Worm (Caenorhabditis elegans) whole organism, L1 larva: ENCODE measurements around the gene pccb-1.

ENCODE experiments used
- F16B12.6 ChIP-seq: fragments of 150-350 bp; optimal IDR thresholded peaks from 2 replicates; lab custom pipeline; 2014; ENCODE audit warnings: missing biosample characterization, missing genetic modification characterization
- Y116A8C.19 ChIP-seq: sonication (generic microtip); optimal IDR thresholded peaks from 2 replicates; lab custom pipeline; 2016; ENCODE audit warnings: missing compliant biosample characterization, missing genetic modification characterization, borderline replicate concordance
- aha-1 ChIP-seq: fragments of 150-350 bp; optimal IDR thresholded peaks from 2 replicates; lab custom pipeline; 2014; ENCODE audit warnings: missing biosample characterization, missing genetic modification characterization
- alr-1 ChIP-seq: fragments of 200-800 bp; sonication (Bioruptor generic); optimal IDR thresholded peaks from 2 replicates; lab custom pipeline; 2018; ENCODE audit warnings: borderline replicate concordance, mild to moderate bottlenecking, missing genetic modification characterization, missing compliant biosample characterization
- aly-2 ChIP-seq: fragments of 150-350 bp; optimal IDR thresholded peaks from 2 replicates; lab custom pipeline; 2014; ENCODE audit warnings: missing biosample characterization, missing genetic modification characterization
- ceh-63 ChIP-seq: fragments of 200-800 bp; sonication (Bioruptor generic); optimal IDR thresholded peaks from 2 replicates; lab custom pipeline; 2018; ENCODE audit warnings: mild to moderate bottlenecking, missing genetic modification characterization, missing compliant biosample characterization
- ceh-82 ChIP-seq, 3 experiments: fragments of 150-350 bp in 1 of 3; sonication (generic microtip) in 2 of 3; optimal IDR thresholded peaks; 2 replicates each; lab custom pipeline; 2014 to 2017; ENCODE audit warnings: missing biosample characterization in 3 of 3, missing genetic modification characterization in 3 of 3
- ces-1 ChIP-seq: fragments of 150-350 bp; optimal IDR thresholded peaks from 2 replicates; lab custom pipeline; 2014; ENCODE audit warnings: missing biosample characterization, missing genetic modification reagents, missing genetic modification characterization
- dpl-1 ChIP-seq, 3 experiments: fragments of 150-350 bp in 2 of 3; sonication (generic microtip) in 1 of 3; optimal IDR thresholded peaks; 2 replicates each; lab custom pipeline; 2014 to 2017; ENCODE audit warnings: missing biosample characterization in 3 of 3, missing genetic modification characterization in 3 of 3, missing genetic modification reagents in 3 of 3
- efl-1 ChIP-seq, 4 experiments: fragments of 150-350 bp; optimal IDR thresholded peaks in 3 of 4; peaks in 1 of 4; 1 replicate in 1 of 4; 2 replicates in 3 of 4; lab custom pipeline; 2014; ENCODE audit warnings: missing biosample characterization in 2 of 4, missing genetic modification characterization in 2 of 4, missing genetic modification reagents in 2 of 4
- egl-27 ChIP-seq, 2 experiments: fragments of 150-350 bp in 1 of 2; sonication (generic microtip); optimal IDR thresholded peaks; 3 replicates each; lab custom pipeline; 2017 to 2018; ENCODE audit warnings: missing biosample characterization in 2 of 2, missing genetic modification characterization in 2 of 2, missing genetic modification reagents in 2 of 2
- elt-2 ChIP-seq: sonication (generic microtip); optimal IDR thresholded peaks from 2 replicates; lab custom pipeline; 2016; ENCODE audit warnings: missing genetic modification characterization, mild to moderate bottlenecking, inconsistent platforms, missing compliant biosample characterization, missing genetic modification reagents
- elt-3 ChIP-seq, 6 experiments: fragments of 150-350 bp in 1 of 6; sonication (generic microtip); optimal IDR thresholded peaks; 2 replicates each; lab custom pipeline; 2017 to 2018; ENCODE audit warnings: missing biosample characterization in 6 of 6, missing genetic modification characterization in 6 of 6, inconsistent platforms in 1 of 6
- fkh-10 ChIP-seq: sonication (generic microtip); optimal IDR thresholded peaks from 2 replicates; lab custom pipeline; 2017; ENCODE audit warnings: missing biosample characterization, missing genetic modification reagents, missing genetic modification characterization
- fkh-4 ChIP-seq: sonication (generic microtip); optimal IDR thresholded peaks from 2 replicates; lab custom pipeline; 2016; ENCODE audit warnings: missing compliant biosample characterization, missing genetic modification characterization, borderline replicate concordance
- fos-1 ChIP-seq: fragments of 150-350 bp; optimal IDR thresholded peaks from 2 replicates; lab custom pipeline; 2014; ENCODE audit warnings: missing biosample characterization, missing genetic modification characterization
- grh-1 ChIP-seq: fragments of 200-800 bp; sonication (Bioruptor generic); IDR thresholded peaks from 2 replicates; pipeline ENCODE4 v1.3.6; 2022; ENCODE audit warnings: missing genetic modification reagents, missing genetic modification characterization, missing compliant biosample characterization
- hlh-4 ChIP-seq: sonication (generic microtip); optimal IDR thresholded peaks from 2 replicates; lab custom pipeline; 2016; ENCODE audit warnings: mild to moderate bottlenecking, missing genetic modification characterization, missing compliant biosample characterization
- hpl-2 ChIP-seq: fragments of 150-350 bp; optimal IDR thresholded peaks from 2 replicates; lab custom pipeline; 2014; ENCODE audit warnings: missing biosample characterization, missing genetic modification reagents, missing genetic modification characterization
- isw-1 ChIP-seq: fragments of 200-800 bp; sonication (Bioruptor generic); IDR thresholded peaks from 2 replicates; pipeline ENCODE4 v1.3.6; 2022; ENCODE audit warnings: missing genetic modification characterization, missing compliant biosample characterization
- lin-13 ChIP-seq: fragments of 150-350 bp; optimal IDR thresholded peaks from 2 replicates; lab custom pipeline; 2014; ENCODE audit warnings: missing biosample characterization, missing genetic modification reagents, missing genetic modification characterization
- lin-14 ChIP-seq: fragments of 200-800 bp; sonication (Bioruptor generic); optimal IDR thresholded peaks from 2 replicates; lab custom pipeline; 2018; ENCODE audit warnings: mild to moderate bottlenecking, missing genetic modification characterization, moderate library complexity, missing compliant biosample characterization
- lin-15B ChIP-seq: fragments of 150-350 bp; sonication (generic microtip); optimal IDR thresholded peaks from 3 replicates; lab custom pipeline; 2014; ENCODE audit warnings: missing biosample characterization, missing genetic modification characterization
- lin-35 ChIP-seq, 2 experiments: fragments of 150-350 bp; optimal IDR thresholded peaks; 2 replicates each; lab custom pipeline; 2014; ENCODE audit warnings: missing biosample characterization in 2 of 2, missing genetic modification characterization in 2 of 2, missing genetic modification reagents in 2 of 2
- lsy-2 ChIP-seq, 2 experiments: fragments of 150-350 bp; optimal IDR thresholded peaks; 2 replicates each; lab custom pipeline; 2014; ENCODE audit warnings: missing biosample characterization in 2 of 2, missing genetic modification characterization in 2 of 2
- mab-9 ChIP-seq: fragments of 200-800 bp; sonication (Bioruptor generic); IDR thresholded peaks from 2 replicates; pipeline ENCODE4 v1.3.6; 2022; ENCODE audit warnings: missing genetic modification reagents, missing genetic modification characterization, missing compliant biosample characterization
- mdl-1 ChIP-seq, 2 experiments: fragments of 150-350 bp; optimal IDR thresholded peaks; 2 replicates each; lab custom pipeline; 2014 to 2017; ENCODE audit warnings: missing biosample characterization in 2 of 2, missing genetic modification characterization in 2 of 2, inconsistent platforms in 1 of 2
- nhr-11 ChIP-seq: fragments of 150-350 bp; optimal IDR thresholded peaks from 2 replicates; lab custom pipeline; 2014; ENCODE audit warnings: missing biosample characterization, missing genetic modification characterization
- nhr-12 ChIP-seq: sonication (generic microtip); optimal IDR thresholded peaks from 2 replicates; lab custom pipeline; 2017; ENCODE audit warnings: missing biosample characterization, missing genetic modification characterization
- nhr-20 ChIP-seq: sonication (generic microtip); optimal IDR thresholded peaks from 2 replicates; lab custom pipeline; 2016; ENCODE audit warnings: mild to moderate bottlenecking, missing genetic modification characterization, missing compliant biosample characterization
- nhr-237 ChIP-seq: fragments of 150-350 bp; optimal IDR thresholded peaks from 2 replicates; lab custom pipeline; 2014; ENCODE audit warnings: missing biosample characterization, missing genetic modification characterization
- nhr-28 ChIP-seq: fragments of 150-350 bp; optimal IDR thresholded peaks from 2 replicates; lab custom pipeline; 2014; ENCODE audit warnings: missing biosample characterization, missing genetic modification characterization
- nhr-71 ChIP-seq: sonication (generic microtip); optimal IDR thresholded peaks from 2 replicates; lab custom pipeline; 2016; ENCODE audit warnings: mild to moderate bottlenecking, missing genetic modification characterization, moderate library complexity, missing compliant biosample characterization
- nhr-84 ChIP-seq: sonication (generic microtip); optimal IDR thresholded peaks from 2 replicates; lab custom pipeline; 2017; ENCODE audit warnings: missing biosample characterization, missing genetic modification characterization
- nhr-85 ChIP-seq: sonication (generic microtip); peaks from one replicate; lab custom pipeline; 2016; ENCODE audit warnings: missing genetic modification characterization, inconsistent platforms, missing compliant biosample characterization
- pqm-1 ChIP-seq: sonication (generic microtip); optimal IDR thresholded peaks from 3 replicates; lab custom pipeline; 2017; ENCODE audit warnings: missing biosample characterization, missing genetic modification characterization
- skn-1 ChIP-seq: fragments of 150-350 bp; optimal IDR thresholded peaks from 2 replicates; lab custom pipeline; 2014; ENCODE audit warnings: missing biosample characterization, missing genetic modification characterization
- snpc-4 ChIP-seq: fragments of 150-350 bp; optimal IDR thresholded peaks from 2 replicates; lab custom pipeline; 2014; ENCODE audit warnings: missing biosample characterization, missing genetic modification characterization
- snu-23 ChIP-seq: sonication (generic microtip); optimal IDR thresholded peaks from 2 replicates; lab custom pipeline; 2016; ENCODE audit warnings: missing genetic modification characterization, missing compliant biosample characterization
- swsn-7 ChIP-seq: sonication (generic microtip); optimal IDR thresholded peaks from 2 replicates; lab custom pipeline; 2016; ENCODE audit warnings: missing genetic modification characterization, missing compliant biosample characterization
- tbx-2 ChIP-seq: sonication (generic microtip); optimal IDR thresholded peaks from 2 replicates; lab custom pipeline; 2016; ENCODE audit warnings: missing genetic modification characterization, missing compliant biosample characterization
- zip-4 ChIP-seq: fragments of 200-800 bp; sonication (Bioruptor generic); optimal IDR thresholded peaks from 2 replicates; lab custom pipeline; 2018; ENCODE audit warnings: mild to moderate bottlenecking, missing genetic modification characterization, moderate library complexity, missing compliant biosample characterization

The pccb-1 gene

ce11 chrX:3118596-3119287 is 29.4 kb downstream of the pccb-1 start:
- TF ChIP-seq nhr-85 (no peak), efl-1 (optimal IDR thresholded peaks at IDR 0.05; lab: Kevin White, UChicago) (no peak), efl-1 (GFP tag; optimal IDR thresholded peaks at IDR 0.05 in 1 of 2; lab: Kevin White, UChicago) (peak in 1 of 2 experiments; percentile 76)

DNA sequence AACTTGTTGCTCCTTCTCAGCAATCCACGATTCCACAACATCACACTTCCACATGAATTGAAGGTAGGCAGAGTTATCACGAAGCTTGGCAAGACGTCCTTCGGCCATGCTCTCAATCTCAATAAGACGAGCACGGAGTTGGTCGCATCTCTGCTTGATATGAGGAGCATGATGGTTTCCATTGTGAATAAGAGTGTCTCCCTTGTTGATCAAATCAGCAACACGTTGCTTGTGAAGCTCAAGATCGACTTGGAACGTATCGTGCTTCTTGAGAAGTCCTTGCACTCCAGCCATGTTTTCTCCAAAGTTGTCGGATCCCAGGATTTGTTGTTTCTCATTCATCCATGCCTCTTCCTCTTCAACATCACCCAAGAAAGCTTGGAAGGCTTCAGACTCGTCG is 30.3 kb downstream of the pccb-1 start:
- TF ChIP-seq F16B12.6, result no peak
- no peak for TF ChIP-seq aly-2 (tag; lab: Kevin White, UChicago)
- no peak for TF ChIP-seq nhr-71 (tag; lab: Kevin White, UChicago)
- no peak for TF ChIP-seq skn-1 (tag; lab: Kevin White, UChicago)
- TF ChIP-seq nhr-12, result no peak
- TF ChIP-seq fkh-4 (tag; lab: Kevin White, UChicago), result no peak
- no peak for TF ChIP-seq efl-1 (optimal IDR thresholded peaks at IDR 0.05; lab: Kevin White, UChicago)
- no peak for TF ChIP-seq efl-1 (GFP tag; optimal IDR thresholded peaks at IDR 0.05 in 1 of 2; lab: Kevin White, UChicago)
- TF ChIP-seq, all 84 proteins: peak for 0

DNA sequence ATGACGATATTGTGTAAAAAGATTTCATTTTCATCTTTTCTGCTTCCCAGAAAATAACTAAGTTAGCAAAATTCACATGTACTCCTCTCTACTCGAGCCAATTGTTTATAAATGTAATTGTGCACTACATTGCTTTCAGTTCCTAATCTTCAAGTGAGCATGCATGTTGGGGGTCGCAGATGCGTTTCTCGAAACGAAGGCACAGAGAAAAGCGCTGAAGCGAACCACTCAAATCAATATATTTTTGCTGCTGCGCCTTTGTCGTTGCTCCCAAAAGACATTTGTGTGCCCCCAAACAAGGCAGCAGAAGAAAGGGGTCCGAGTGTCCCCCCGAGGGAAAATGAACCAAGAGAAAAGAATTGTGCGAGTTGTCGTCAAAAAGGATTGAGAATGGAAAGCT is 36.9 kb downstream of the pccb-1 start:
- TF ChIP-seq nhr-237 (tag; lab: Kevin White, UChicago) (no peak), ces-1 (peak; percentile 40), tbx-2 (tag; lab: Kevin White, UChicago) (peak; percentile 43), snu-23 (GFP tag; lab: Kevin White, UChicago) (peak; percentile 13), nhr-71 (tag; lab: Kevin White, UChicago) (peak; percentile 42), fkh-10 (GFP tag; lab: Kevin White, UChicago) (peak; percentile 30), ceh-82 (tag; optimal IDR thresholded peaks at IDR 0.05; lab: Kevin White, UChicago) (peak in 2 of 3 experiments; percentile 1 to 52), lin-14 (GFP tag; lab: Kevin White, UChicago) (peak; percentile 88), isw-1 (GFP tag; lab: Robert Waterston, UW) (0 out of 2 replicates have a peak, but pooled peaks have one; percentile 5), alr-1 (tag; lab: Kevin White, UChicago) (no peak), elt-3 (tag; optimal IDR thresholded peaks at IDR 0.05; lab: Kevin White, UChicago) (no peak), swsn-7 (peak; percentile 20)

- TF ChIP-seq egl-27 (tag; optimal IDR thresholded peaks at IDR 0.05; lab: Kevin White, UChicago), result no peak
- TF ChIP-seq elt-2, result no peak
- TF ChIP-seq tbx-2 (tag; lab: Kevin White, UChicago), result no peak
- TF ChIP-seq aha-1 (tag; lab: Kevin White, UChicago), result no peak
- no peak for TF ChIP-seq hlh-4 (tag; lab: Kevin White, UChicago)
- TF ChIP-seq zip-4 (GFP tag; lab: Kevin White, UChicago), result no peak
- TF ChIP-seq nhr-20, result no peak
- no peak for TF ChIP-seq nhr-11 (tag; lab: Kevin White, UChicago)
- no peak for TF ChIP-seq elt-3 (tag; optimal IDR thresholded peaks at IDR 0.05; lab: Kevin White, UChicago)
- TF ChIP-seq Y116A8C.19, result no peak
- no peak for TF ChIP-seq lin-15B (tag; lab: Kevin White, UChicago)
- no peak for TF ChIP-seq lsy-2 (tag; optimal IDR thresholded peaks at IDR 0.05; lab: Kevin White, UChicago)
- TF ChIP-seq nhr-28 (tag; lab: Kevin White, UChicago), result no peak
- TF ChIP-seq lin-13 (GFP tag; lab: Kevin White, UChicago), result no peak
- TF ChIP-seq mdl-1 (tag; optimal IDR thresholded peaks at IDR 0.05; lab: Kevin White, UChicago), result no peak
Measured at ce11 chrX:3126979-3127378, 37.6 kb downstream of the pccb-1 start, which contains the start of gene spc-1. TSS of gene spc-1 (minus strand) at chrX:3127079.

- TF ChIP-seq fos-1 (tag; lab: Kevin White, UChicago) (peak; percentile 88), alr-1 (tag; lab: Kevin White, UChicago) (no peak), pqm-1 (peak; percentile 73), nhr-84 (tag; lab: Kevin White, UChicago) (no peak), nhr-11 (tag; lab: Kevin White, UChicago) (peak; percentile 12), lin-35 (GFP tag; optimal IDR thresholded peaks at IDR 0.05; lab: Kevin White, UChicago) (peak; percentile 79 to 86), mab-9 (GFP tag; lab: Robert Waterston, UW) (peak; percentile 58; the same call in 1 of the 2 replicates), snpc-4 (tag; lab: Kevin White, UChicago) (peak; percentile 18), nhr-28 (tag; lab: Kevin White, UChicago) (no peak), efl-1 (optimal IDR thresholded peaks at IDR 0.05; lab: Kevin White, UChicago) (peak; percentile 64 to 72), efl-1 (GFP tag; optimal IDR thresholded peaks at IDR 0.05 in 1 of 2; lab: Kevin White, UChicago) (peak; percentile 34 to 93), dpl-1 (GFP tag; optimal IDR thresholded peaks at IDR 0.05; lab: Kevin White, UChicago) (peak; percentile 52 to 63 (median 55)), grh-1 (GFP tag; lab: Robert Waterston, UW) (0 out of 2 replicates have a peak, but pooled peaks have one; percentile 48), lin-14 (GFP tag; lab: Kevin White, UChicago) (peak; percentile 99), ceh-63 (GFP tag; lab: Kevin White, UChicago) (no peak), hpl-2 (GFP tag; lab: Kevin White, UChicago) (peak; percentile 75)
Measured at ce11 chrX:3127626-3128142, 38.3 kb downstream of the pccb-1 start.
